Fruit fly (Drosophila melanogaster) whole organism: ENCODE data around the gene Gr93d.

Experiments used
- CG8478 ChIP-seq: fragments of >200 bp; optimal IDR thresholded peaks from 2 replicates; lab custom pipeline; 2018; ENCODE audit warnings: inconsistent platforms
- Dll ChIP-seq: fragments of >200 bp; optimal IDR thresholded peaks from 2 replicates; lab custom pipeline; 2017
- EcR ChIP-seq, 2 experiments: fragments of >200 bp; optimal IDR thresholded peaks; 2 replicates each; lab custom pipeline; 2017; ENCODE audit warnings: missing biosample characterization in 2 of 2, missing genetic modification characterization in 2 of 2, missing genetic modification reagents in 2 of 2
- pan ChIP-seq: fragments of >200 bp; optimal IDR thresholded peaks from 2 replicates; lab custom pipeline; 2017
- psq ChIP-seq: fragments of >200 bp; optimal IDR thresholded peaks from 2 replicates; lab custom pipeline; 2017
- usp ChIP-seq: fragments of >200 bp; optimal IDR thresholded peaks from 2 replicates; lab custom pipeline; 2017; ENCODE audit warnings: missing biosample characterization, missing genetic modification characterization, mixed read lengths

The Gr93d gene

DNA sequence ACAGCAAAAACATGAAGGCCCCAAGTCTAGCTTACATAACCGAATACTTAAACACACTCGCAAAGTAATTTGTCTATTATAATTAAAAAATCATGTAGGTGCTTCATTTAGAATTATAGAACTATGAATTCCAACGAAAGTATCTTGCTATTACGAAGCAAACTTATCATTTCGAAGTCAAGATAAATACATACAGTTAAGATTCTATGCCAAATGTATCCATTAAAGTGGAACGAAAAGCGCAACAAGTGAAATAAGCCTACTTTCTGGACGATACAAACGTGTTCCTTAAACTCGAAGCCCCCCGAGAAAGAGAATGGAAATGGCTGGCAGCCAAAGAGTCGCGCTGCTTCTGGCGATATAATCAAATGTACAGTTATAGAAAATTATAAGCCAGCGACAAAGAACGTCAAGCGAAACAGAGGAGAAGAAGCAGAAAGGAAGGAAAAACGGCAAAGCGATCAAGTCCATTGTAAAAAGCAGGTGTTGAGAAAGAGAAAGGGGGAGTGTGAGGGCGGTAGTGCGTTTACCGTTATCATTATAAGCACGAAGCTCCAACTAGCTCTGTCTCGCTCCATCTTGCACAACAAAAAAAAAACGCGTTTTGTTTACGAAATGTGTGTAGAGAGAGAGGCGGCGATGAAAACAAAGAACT lies 6.2 kb upstream of the Gr93d start:
- TF ChIP-seq EcR (GFP tag; optimal IDR thresholded peaks at IDR 0.05; lab: Kevin White, UChicago) (no peak), Dll (lab: Kevin White, UChicago) (no peak), usp (GFP tag; lab: Kevin White, UChicago) (no peak), psq (lab: Kevin White, UChicago) (no peak), CG8478 (no peak), pan (lab: Kevin White, UChicago) (no peak)

DNA sequence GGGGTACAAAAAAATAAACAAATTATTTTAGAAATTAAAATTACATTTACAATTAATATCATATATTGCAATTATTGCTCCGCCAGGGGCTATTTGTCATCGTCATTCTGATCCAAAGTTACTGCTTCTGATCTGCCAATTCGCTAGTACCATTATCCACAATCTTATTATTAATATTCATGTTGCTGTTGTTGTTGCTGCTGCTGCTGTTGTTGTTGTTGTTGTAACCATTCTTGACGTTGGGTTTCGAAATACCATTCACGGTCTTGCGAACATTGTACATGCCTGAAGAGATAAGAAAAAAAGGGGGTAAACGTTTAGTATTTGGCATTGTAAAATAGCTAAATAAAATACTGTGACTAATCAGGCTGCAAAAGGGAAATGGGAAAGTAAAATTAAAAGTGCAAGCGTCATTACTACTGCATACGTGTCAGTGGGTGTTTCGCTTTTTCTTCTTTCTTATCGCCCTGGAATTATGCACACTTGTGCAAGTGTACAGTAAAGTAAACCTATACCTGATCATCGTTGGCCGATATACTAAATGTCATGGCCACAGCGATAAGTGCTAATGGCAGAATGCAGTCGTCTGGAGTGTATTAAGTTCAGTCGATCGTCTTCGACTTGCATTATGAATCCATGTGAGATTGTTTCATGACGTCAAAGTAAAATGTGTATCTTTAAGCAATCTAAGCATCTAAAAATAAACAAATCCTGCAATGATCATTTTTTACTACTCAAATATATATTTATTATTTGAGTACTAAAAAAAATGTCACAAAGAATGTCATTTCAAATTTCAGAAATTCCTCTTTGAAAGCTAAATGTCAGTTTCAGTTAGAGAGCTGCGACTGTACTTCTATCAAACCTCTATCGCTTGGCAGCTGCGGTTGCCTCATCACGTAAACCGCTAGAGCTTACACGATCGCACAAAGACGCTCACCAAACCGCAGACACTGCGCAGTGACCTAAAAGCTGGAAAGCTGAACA lies 5.4 kb upstream of the Gr93d start:
- no peak for TF ChIP-seq EcR (GFP tag; optimal IDR thresholded peaks at IDR 0.05; lab: Kevin White, UChicago)
- no peak for TF ChIP-seq Dll (lab: Kevin White, UChicago)
- no peak for TF ChIP-seq pan (lab: Kevin White, UChicago)
- no peak for TF ChIP-seq psq (lab: Kevin White, UChicago)
- no peak for TF ChIP-seq CG8478
- TF ChIP-seq usp (GFP tag; lab: Kevin White, UChicago) = no peak

DNA sequence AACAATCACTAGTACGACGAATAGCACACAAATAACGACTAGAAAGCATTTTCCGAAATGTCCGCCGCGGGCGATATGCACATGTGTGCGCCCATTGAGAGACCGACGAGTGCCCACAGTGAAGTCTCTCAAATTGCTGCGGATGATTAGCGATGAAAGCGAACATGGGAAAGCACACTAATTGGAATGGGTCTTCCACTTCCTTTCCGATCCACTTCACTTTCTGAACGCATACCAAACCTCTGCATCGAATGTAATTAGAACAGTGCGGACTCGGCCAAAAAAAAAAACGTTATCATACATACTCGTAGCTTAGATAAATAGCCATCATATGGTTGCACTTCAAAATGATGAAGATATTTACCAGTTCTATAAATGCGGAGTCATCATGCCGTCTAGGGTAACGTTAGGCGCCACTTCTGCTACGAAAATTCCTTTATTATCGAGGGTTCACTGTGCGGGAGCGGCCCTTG lies 3.6 kb upstream of the Gr93d start:
- no peak for TF ChIP-seq Dll (lab: Kevin White, UChicago)
- no peak for TF ChIP-seq CG8478
- TF ChIP-seq psq (lab: Kevin White, UChicago) = no peak
- no peak for TF ChIP-seq EcR (GFP tag; optimal IDR thresholded peaks at IDR 0.05; lab: Kevin White, UChicago)
- no peak for TF ChIP-seq usp (GFP tag; lab: Kevin White, UChicago)
- TF ChIP-seq pan (lab: Kevin White, UChicago) = no peak

DNA sequence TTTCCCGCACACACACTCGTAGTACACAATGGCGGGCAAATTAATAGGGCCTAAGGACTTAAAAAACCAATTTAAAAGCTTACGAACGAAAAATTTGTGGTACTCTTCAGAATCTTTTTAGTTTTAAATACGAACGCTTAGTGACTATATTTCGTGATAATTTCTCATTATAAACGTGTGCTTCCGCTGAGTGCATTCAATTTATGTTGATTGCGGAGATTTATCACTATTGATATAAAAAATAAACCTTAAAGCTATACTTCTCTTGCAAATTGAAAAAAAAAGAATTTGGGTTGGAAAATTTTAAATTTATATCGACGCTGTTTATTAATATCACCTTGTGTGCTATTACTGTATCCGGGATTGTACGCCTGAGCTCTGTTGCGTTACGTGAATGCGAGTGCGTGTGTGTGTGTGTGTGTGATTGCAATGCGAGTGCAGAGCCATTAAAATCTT lies 2.6 kb upstream of the Gr93d start:
- TF ChIP-seq EcR (GFP tag; optimal IDR thresholded peaks at IDR 0.05; lab: Kevin White, UChicago) (no peak), Dll (lab: Kevin White, UChicago) (no peak), usp (GFP tag; lab: Kevin White, UChicago) (no peak), psq (lab: Kevin White, UChicago) (no peak), CG8478 (no peak)

DNA sequence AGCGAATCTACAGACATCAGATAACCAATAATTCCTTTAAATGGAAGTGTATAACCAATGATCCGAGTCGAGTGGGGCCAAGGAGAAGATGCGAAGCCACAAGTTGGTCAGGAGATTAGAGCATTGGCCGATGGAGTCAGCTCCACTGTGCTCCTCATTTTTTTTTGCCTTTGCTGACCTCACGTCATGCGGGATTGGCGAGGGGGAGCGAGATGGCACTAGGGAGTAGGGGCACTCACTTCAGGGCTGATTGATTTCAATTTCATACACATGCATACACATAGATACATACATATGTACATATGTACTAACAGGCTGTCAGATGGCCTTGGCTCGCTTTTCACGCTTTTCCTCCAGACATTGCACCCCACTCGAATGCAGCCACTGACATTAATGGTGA lies 1.8 kb upstream of the Gr93d start:
- TF ChIP-seq psq (lab: Kevin White, UChicago) (no peak), EcR (GFP tag; optimal IDR thresholded peaks at IDR 0.05; lab: Kevin White, UChicago) (no peak), CG8478 (no peak), pan (lab: Kevin White, UChicago) (no peak), usp (GFP tag; lab: Kevin White, UChicago) (no peak), Dll (lab: Kevin White, UChicago) (no peak)

DNA sequence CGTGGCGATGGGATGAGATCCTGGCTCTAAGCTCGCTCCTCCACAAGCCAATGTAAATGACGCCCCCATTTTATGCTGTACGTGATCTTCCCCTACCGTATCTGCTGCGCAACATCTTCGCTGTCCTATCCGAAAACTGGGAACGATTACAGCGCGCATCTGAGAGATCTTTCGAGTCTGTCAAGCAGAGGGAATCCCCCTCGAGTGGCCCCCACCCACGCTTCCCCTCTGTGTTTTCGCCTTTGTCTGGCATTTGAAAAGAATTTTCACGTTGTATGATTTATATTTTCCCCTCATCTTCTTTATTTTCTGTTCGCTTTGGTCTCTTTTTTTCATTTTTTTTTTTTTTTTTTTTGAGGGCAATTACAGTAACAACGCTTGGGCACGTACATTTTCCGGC lies 979 bp upstream of the Gr93d start:
- TF ChIP-seq usp (GFP tag; lab: Kevin White, UChicago) = no peak

DNA sequence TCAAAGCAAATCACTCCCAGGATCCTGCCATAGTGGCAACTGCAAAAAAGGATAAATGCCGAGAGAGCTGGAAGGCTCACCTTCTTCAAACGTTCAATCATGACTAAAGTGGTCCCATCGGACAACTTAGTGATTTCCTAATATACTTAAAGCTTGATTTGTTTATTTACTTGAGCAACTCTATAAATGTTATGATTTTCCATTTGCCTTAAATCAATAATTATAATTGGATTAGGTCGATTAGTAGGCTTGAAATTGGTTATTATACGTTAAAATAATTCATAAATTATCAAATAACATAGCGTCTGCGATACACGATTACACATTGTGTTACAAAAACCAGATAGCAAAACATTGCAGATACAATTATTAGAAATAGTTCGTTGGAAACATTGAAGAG lies 1.3 kb downstream of the Gr93d start, which contains the start of gene Gr93c:
Gr93c (minus strand) TSS at position 101 of the 400 bp plus-strand sequence.
- no peak for TF ChIP-seq EcR (GFP tag; optimal IDR thresholded peaks at IDR 0.05; lab: Kevin White, UChicago)
- no peak for TF ChIP-seq CG8478
- TF ChIP-seq psq (lab: Kevin White, UChicago) = no peak
- no peak for TF ChIP-seq usp (GFP tag; lab: Kevin White, UChicago)
- TF ChIP-seq Dll (lab: Kevin White, UChicago) = no peak
- TF ChIP-seq pan (lab: Kevin White, UChicago) = no peak

DNA sequence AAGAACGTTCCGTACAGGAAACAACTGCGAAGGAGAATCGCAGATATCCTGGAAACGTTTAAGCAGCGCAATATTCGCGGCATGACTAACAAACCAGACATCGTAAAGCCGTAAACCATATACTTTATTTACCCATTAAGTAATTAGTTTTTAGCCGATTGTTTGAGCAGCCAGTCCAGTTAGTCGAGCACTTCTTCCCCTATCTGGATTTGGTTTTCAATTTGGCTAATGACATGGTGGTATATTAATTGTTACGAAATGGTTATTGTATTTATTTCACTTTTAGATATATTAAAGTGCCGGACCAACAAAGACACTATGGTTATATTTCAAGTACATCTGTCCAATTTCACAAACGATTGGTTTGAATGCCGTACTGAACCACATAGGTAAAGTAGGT lies 2.8 kb downstream of the Gr93d start, which contains the start of gene Gr93b:
Gr93b (minus strand) TSS at position 101 of the 400 bp plus-strand sequence.
- TF ChIP-seq usp (GFP tag; lab: Kevin White, UChicago) = no peak
- no peak for TF ChIP-seq psq (lab: Kevin White, UChicago)
- no peak for TF ChIP-seq CG8478
- no peak for TF ChIP-seq EcR (GFP tag; optimal IDR thresholded peaks at IDR 0.05; lab: Kevin White, UChicago)
- no peak for TF ChIP-seq pan (lab: Kevin White, UChicago)
- TF ChIP-seq Dll (lab: Kevin White, UChicago) = no peak

DNA sequence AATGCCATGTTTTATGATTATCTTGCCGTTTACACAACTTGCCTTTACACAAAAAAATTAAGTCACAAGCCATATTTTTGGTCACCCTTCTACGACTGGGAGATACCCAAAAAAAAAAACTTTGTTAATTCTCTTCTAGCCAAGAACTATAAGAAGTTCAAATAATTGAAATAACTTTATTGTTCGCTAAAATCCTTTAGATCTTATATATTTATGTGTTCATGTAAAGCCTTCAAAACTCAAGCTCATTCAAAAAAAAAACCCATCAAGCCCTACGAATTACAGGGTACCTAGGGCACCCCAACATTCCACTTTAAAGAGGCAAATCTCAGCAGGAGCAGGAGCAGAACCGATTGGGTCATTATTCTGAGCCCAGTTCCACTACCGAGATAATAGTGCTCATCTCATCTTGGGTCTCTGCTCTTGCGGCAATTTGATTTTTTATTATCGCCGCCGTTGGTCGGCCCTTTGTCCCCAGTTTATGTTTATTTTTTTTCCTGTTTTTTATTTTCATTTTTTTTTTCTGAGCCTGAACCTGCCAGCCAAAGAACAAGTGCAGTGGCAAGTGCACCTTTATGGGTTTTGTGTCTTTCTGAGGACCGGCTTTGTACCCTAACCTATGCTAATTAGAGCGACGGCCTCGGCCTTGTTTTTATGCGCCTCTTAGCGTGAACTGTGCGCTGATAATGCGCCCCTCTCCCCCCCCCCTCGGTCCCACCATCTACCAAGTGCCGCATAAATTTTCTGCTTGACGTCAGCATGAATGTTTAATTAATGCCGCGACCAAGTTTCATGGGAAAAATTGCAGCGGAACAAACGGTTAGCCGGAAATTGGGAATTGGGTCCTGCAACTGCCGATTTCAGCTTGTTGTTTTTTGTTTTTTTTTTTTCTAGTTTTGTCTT lies 4.7 kb downstream of the Gr93d start:
- TF ChIP-seq usp (GFP tag; lab: Kevin White, UChicago) (no peak), pan (lab: Kevin White, UChicago) (no peak), CG8478 (no peak), psq (lab: Kevin White, UChicago) (no peak), EcR (GFP tag; optimal IDR thresholded peaks at IDR 0.05; lab: Kevin White, UChicago) (no peak), Dll (lab: Kevin White, UChicago) (no peak)

DNA sequence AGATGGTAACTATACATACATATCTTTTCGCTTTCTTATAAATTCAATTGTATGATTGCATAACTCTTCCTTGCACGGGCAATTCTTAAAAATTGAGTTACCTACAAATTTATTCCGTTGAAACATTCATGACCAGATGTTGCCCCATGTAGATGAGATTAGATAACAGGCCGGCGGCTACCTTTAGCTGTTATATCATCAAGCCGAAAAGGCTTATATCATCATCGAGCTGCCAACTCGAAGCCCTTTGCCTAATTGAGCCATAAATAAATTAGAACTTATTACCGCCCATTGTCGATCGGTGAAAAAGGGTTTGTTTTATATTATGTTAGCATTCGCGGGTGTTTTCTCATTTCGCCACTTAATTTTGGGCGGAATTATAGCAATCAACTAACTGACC lies 6.0 kb downstream of the Gr93d start:
- TF ChIP-seq usp (GFP tag; lab: Kevin White, UChicago) (no peak), Dll (lab: Kevin White, UChicago) (no peak), pan (lab: Kevin White, UChicago) (no peak), EcR (GFP tag; optimal IDR thresholded peaks at IDR 0.05; lab: Kevin White, UChicago) (no peak), CG8478 (no peak), psq (lab: Kevin White, UChicago) (no peak)
